Worm (Caenorhabditis elegans) whole organism, mixed stage, embryonic: ENCODE results near the gene cri-2.

Experiments used
- ces-1 ChIP-seq: fragments of 150-350 bp; optimal IDR thresholded peaks from 2 replicates; lab custom pipeline; 2014; ENCODE audit warnings: missing biosample characterization, missing genetic modification reagents, missing genetic modification characterization
- lsy-2 ChIP-seq: fragments of 150-350 bp; optimal IDR thresholded peaks from 2 replicates; lab custom pipeline; 2014; ENCODE audit warnings: missing biosample characterization, missing genetic modification characterization
- mep-1 ChIP-seq: fragments of 150-350 bp; optimal IDR thresholded peaks from 2 replicates; lab custom pipeline; 2017; ENCODE audit warnings: missing biosample characterization, missing genetic modification reagents, missing genetic modification characterization, inconsistent platforms
- nhr-76 ChIP-seq: sonication (generic microtip); optimal IDR thresholded peaks from 2 replicates; lab custom pipeline; 2017; ENCODE audit warnings: missing biosample characterization, missing genetic modification characterization
- snpc-4 ChIP-seq: fragments of 150-350 bp; optimal IDR thresholded peaks from 2 replicates; lab custom pipeline; 2014; ENCODE audit warnings: missing biosample characterization, missing genetic modification characterization
- unc-39 ChIP-seq: fragments of 150-350 bp; optimal IDR thresholded peaks from 2 replicates; lab custom pipeline; 2014; ENCODE audit warnings: missing biosample characterization, missing genetic modification characterization
- ztf-11 ChIP-seq: fragments of 150-350 bp; optimal IDR thresholded peaks from 2 replicates; lab custom pipeline; 2014; ENCODE audit warnings: missing biosample characterization, missing genetic modification characterization

DNA sequence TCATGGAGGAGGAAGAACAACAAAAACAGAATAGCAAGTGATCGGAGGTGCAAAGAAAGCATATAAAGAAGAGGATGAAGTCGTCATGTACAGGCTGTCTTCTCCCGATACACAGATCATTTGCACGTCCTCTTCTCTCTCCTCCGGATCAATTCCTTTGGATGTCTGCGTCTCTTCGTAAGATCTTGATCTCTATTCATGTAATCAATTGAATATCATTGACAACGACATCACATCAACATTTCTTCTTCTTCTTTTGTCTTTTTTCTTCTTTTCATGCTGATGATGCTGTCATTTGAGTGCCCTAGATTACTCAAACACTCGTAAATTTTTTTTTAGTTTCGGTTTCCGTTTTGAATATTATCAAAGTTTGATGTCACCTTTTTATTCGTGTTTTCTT, 36.7 kb downstream of the cri-2 start, which contains the start of gene rol-3:
- TF ChIP-seq unc-39 (tag; lab: Kevin White, UChicago) = no peak
- TF ChIP-seq snpc-4 = no peak
- TF ChIP-seq ces-1 (GFP tag; lab: Kevin White, UChicago) = no peak
- no peak for TF ChIP-seq lsy-2 (tag; lab: Kevin White, UChicago)
- TF ChIP-seq mep-1 (tag; lab: Kevin White, UChicago) = no peak
- TF ChIP-seq nhr-76 (tag; lab: Kevin White, UChicago) = no peak
- no peak for TF ChIP-seq ztf-11 (tag; lab: Kevin White, UChicago)
